Worm (Caenorhabditis elegans): Measurements from ENCODE around the gene C27A7.5.
"Not testable (repeated sequence)": the region's sequence is repeated elsewhere in the genome, so short reads cannot be mapped to it uniquely, and the experiment has no call there.

ce11 chrV:12131157-12131556, 31.0 kb downstream of the C27A7.5 start, which contains the start of gene enpp-1:
- TF ChIP-seq dao-5, him-1 (tag; optimal IDR thresholded peaks at IDR 0.05): not testable (repeated sequence)
